Worm (Caenorhabditis elegans) whole organism, young adult: ENCODE data around the gene snt-5.

ENCODE experiments used
- Y53F4B.3 ChIP-seq: fragments of 200-800 bp; sonication (Bioruptor generic); IDR thresholded peaks from 2 replicates; pipeline ENCODE4 v1.3.6; 2022; ENCODE audit warnings: missing genetic modification reagents, missing genetic modification characterization, missing compliant biosample characterization
- ama-1 ChIP-seq, 3 experiments: fragments of 150-350 bp in 1 of 3; sonication (generic microtip) in 2 of 3; optimal IDR thresholded peaks; 2 replicates each; lab custom pipeline; 2014 to 2018; ENCODE audit warnings: missing biosample characterization in 2 of 3, missing genetic modification characterization in 2 of 3, missing genetic modification reagents in 2 of 3
- attf-5 ChIP-seq: fragments of 200-800 bp; sonication (Bioruptor generic); optimal IDR thresholded peaks from 2 replicates; lab custom pipeline; 2018; ENCODE audit warnings: mild to moderate bottlenecking, missing genetic modification characterization, missing compliant biosample characterization
- bed-2 ChIP-seq: fragments of 200-800 bp; sonication (Bioruptor generic); IDR thresholded peaks from 2 replicates; pipeline ENCODE4 v1.3.6; 2022; ENCODE audit warnings: missing genetic modification reagents, missing genetic modification characterization, missing compliant biosample characterization
- cebp-2 ChIP-seq: fragments of 200-800 bp; sonication (Bioruptor generic); IDR thresholded peaks from 2 replicates; pipeline ENCODE4 v1.3.6; 2022; ENCODE audit warnings: missing genetic modification characterization, missing compliant biosample characterization
- efl-1 ChIP-seq: fragments of 150-350 bp; optimal IDR thresholded peaks from 2 replicates; lab custom pipeline; 2014; ENCODE audit warnings: missing biosample characterization, missing genetic modification reagents, missing genetic modification characterization
- ets-4 ChIP-seq: fragments of 200-800 bp; sonication (Bioruptor generic); optimal IDR thresholded peaks from 2 replicates; lab custom pipeline; 2018; ENCODE audit warnings: mild to moderate bottlenecking, missing genetic modification characterization, missing compliant biosample characterization
- hmg-20 ChIP-seq: fragments of 200-800 bp; sonication (Bioruptor generic); IDR thresholded peaks from 2 replicates; pipeline ENCODE4 v1.3.6; 2022; ENCODE audit warnings: missing genetic modification reagents, missing genetic modification characterization, missing compliant biosample characterization
- hsf-1 ChIP-seq: fragments of 200-800 bp; sonication (Bioruptor generic); IDR thresholded peaks from 2 replicates; pipeline ENCODE4 v1.3.6; 2022; ENCODE audit warnings: missing genetic modification reagents, missing genetic modification characterization, missing compliant biosample characterization
- mes-4 ChIP-seq: sonication (generic microtip); optimal IDR thresholded peaks from 2 replicates; lab custom pipeline; 2016; ENCODE audit warnings: missing genotype, missing genetic modification characterization, missing compliant biosample characterization
- nhr-120 ChIP-seq: fragments of 200-800 bp; sonication (Bioruptor generic); IDR thresholded peaks from 2 replicates; pipeline ENCODE4 v1.3.6; 2022; ENCODE audit warnings: missing genetic modification characterization, missing compliant biosample characterization
- rcor-1 ChIP-seq: fragments of 200-800 bp; sonication (Bioruptor generic); IDR thresholded peaks from 2 replicates; pipeline ENCODE4 v1.3.6; 2022; ENCODE audit warnings: missing genetic modification reagents, missing genetic modification characterization, missing compliant biosample characterization
- rpc-1 ChIP-seq, 2 experiments: fragments of 150-350 bp in 1 of 2; sonication (generic microtip) in 1 of 2; optimal IDR thresholded peaks; 2 replicates each; lab custom pipeline; 2014 to 2018; ENCODE audit warnings: missing biosample characterization in 1 of 2, missing genetic modification characterization in 1 of 2, missing genetic modification reagents in 1 of 2, missing genotype in 1 of 2
- sdz-38 ChIP-seq: sonication (generic microtip); optimal IDR thresholded peaks from 2 replicates; lab custom pipeline; 2016; ENCODE audit warnings: missing genotype, missing genetic modification characterization, missing compliant biosample characterization

DNA sequence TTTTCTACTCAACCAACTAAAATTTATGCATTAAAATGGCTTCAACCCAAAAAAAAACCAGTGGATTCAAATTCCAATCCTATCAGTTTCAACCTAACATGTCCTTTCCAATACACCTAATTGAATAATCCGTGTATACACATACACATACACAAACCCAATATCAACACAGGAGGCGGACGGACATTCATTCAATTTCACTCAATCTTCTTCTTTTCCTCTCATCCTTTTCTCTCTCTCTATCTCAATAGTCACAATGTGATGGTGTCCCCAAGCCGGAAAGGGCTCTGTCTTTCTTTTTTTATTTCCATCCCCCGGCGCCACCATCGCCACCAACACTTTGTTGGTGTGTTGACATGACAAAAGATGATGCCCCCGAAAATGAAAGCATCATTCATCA, 61.6 kb downstream of the snt-5 start:
- TF ChIP-seq cebp-2 = no peak
- TF ChIP-seq ama-1 (optimal IDR thresholded peaks at IDR 0.05; lab: Kevin White, UChicago) = no peak
- no peak for TF ChIP-seq ama-1 (GFP tag; optimal IDR thresholded peaks at IDR 0.05; lab: Kevin White, UChicago)
- TF ChIP-seq hmg-20 = no peak
- no peak for TF ChIP-seq bed-2 (GFP tag; lab: Robert Waterston, UW)
- TF ChIP-seq mes-4 = no peak
- no peak for TF ChIP-seq Y53F4B.3
- no peak for TF ChIP-seq efl-1
- TF ChIP-seq attf-5 (GFP tag; lab: Kevin White, UChicago) = no peak
- no peak for TF ChIP-seq nhr-120 (GFP tag; lab: Robert Waterston, UW)
- TF ChIP-seq rpc-1 (optimal IDR thresholded peaks at IDR 0.05; lab: Kevin White, UChicago) = no peak
- TF ChIP-seq rpc-1 (tag; optimal IDR thresholded peaks at IDR 0.05; lab: Kevin White, UChicago) = no peak
- no peak for TF ChIP-seq sdz-38 (tag; lab: Kevin White, UChicago)
- no peak for TF ChIP-seq rcor-1 (GFP tag; lab: Robert Waterston, UW)
- TF ChIP-seq ets-4 (GFP tag; lab: Kevin White, UChicago) = no peak
- no peak for TF ChIP-seq hsf-1 (GFP tag; lab: Robert Waterston, UW)
